Worm (Caenorhabditis elegans): ENCODE data around the gene emb-1.

emb-1 gene

DNA sequence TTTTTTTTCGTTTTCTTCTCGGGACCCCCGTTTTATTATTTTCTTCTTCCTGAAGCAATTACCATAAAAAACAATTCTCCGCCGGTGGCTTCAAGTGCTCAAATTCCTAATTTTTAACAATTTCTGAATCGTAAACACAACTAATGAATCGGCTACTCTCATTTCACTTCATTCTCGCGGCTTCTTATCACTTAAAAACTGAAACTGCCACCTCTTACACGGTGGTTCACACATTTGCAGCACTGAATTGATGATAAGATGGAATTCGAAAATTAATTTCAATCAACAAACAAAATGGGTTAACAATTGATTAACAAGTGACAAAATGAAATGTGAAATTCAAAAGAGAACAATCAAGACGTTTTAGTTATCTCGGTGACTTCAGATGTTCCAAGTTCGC, 36.1 kb upstream of the emb-1 start (continued):
- TF ChIP-seq dve-1 (tag; optimal IDR thresholded peaks at IDR 0.05; ENCODE audit: insufficient read depth): peak; percentile 35
- no peak for TF ChIP-seq daf-16 (GFP tag; optimal IDR thresholded peaks at IDR 0.05)
- TF ChIP-seq daf-16 (tag; optimal IDR thresholded peaks at IDR 0.05): peak; percentile 65
- TF ChIP-seq zfp-3 (GFP tag; conservative IDR thresholded peaks at IDR 0.05): no peak
- TF ChIP-seq F44E2.7 (GFP tag; IDR thresholded peaks at IDR 0.05): no peak
- TF ChIP-seq zip-2 (tag; optimal IDR thresholded peaks at IDR 0.05): no peak
- no peak for TF ChIP-seq T26A8.4 (GFP tag; IDR thresholded peaks at IDR 0.05)
- peak; percentile 55 for TF ChIP-seq nhr-28 (tag; optimal IDR thresholded peaks at IDR 0.05)
- TF ChIP-seq Y105C5A.15 (GFP tag; IDR thresholded peaks at IDR 0.05): no peak
- TF ChIP-seq daf-12 (tag; optimal IDR thresholded peaks at IDR 0.05): no peak
- no peak for TF ChIP-seq fos-1 (tag; optimal IDR thresholded peaks at IDR 0.05)
- TF ChIP-seq snpc-4 (tag; optimal IDR thresholded peaks at IDR 0.05): no peak
- peak; percentile 61 for TF ChIP-seq nhr-77 (tag; optimal IDR thresholded peaks at IDR 0.05)
- TF ChIP-seq php-3 (GFP tag; IDR thresholded peaks at IDR 0.05): no peak
- no peak for TF ChIP-seq zfp-2 (tag; optimal IDR thresholded peaks at IDR 0.05)
- TF ChIP-seq ces-1 (GFP tag; optimal IDR thresholded peaks at IDR 0.05): no peak
- no peak for TF ChIP-seq dpl-1 (GFP tag; optimal IDR thresholded peaks at IDR 0.05)
- TF ChIP-seq unc-39 (tag; optimal IDR thresholded peaks at IDR 0.05): no peak
- no peak for TF ChIP-seq hmg-1.1 (GFP tag; IDR thresholded peaks at IDR 0.05)
- TF ChIP-seq tag-97 (GFP tag; IDR thresholded peaks at IDR 0.05): no peak
- no peak for TF ChIP-seq set-16 (GFP tag; IDR thresholded peaks at IDR 0.05)
- TF ChIP-seq aly-2 (tag; optimal IDR thresholded peaks at IDR 0.05): no peak
- no peak for TF ChIP-seq ZK546.5 (tag; optimal IDR thresholded peaks at IDR 0.05)
- TF ChIP-seq nhr-76 (tag; optimal IDR thresholded peaks at IDR 0.05): no peak
- no peak for TF ChIP-seq ama-1 (optimal IDR thresholded peaks at IDR 0.05)

DNA sequence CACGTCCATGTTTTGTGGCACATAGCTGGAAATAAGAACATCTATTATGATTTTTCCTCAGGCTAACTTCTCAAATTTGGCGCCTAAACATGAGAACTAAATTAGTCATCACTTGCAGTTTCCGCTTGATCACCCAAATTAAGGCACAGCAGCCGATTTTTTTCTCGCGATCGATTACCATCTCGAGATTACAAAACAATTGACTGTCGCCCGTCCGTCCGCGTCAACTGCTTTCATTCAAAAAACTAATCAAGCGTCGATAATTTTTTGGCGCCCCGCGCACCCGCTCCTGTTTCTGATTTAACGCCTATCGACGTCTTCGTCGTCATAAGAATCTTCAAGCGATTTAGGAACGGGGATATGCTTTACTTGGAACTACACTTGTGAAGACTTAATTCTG, 35.6 kb upstream of the emb-1 start:
- TF ChIP-seq aha-1 (tag) (peak; percentile 89), skn-1 (tag; optimal IDR thresholded peaks at IDR 0.05) (no peak), Y75B8A.6 (GFP tag; IDR thresholded peaks at IDR 0.05) (no peak), lsy-2 (tag; optimal IDR thresholded peaks at IDR 0.05) (no peak), nhr-111 (GFP tag; optimal IDR thresholded peaks at IDR 0.05) (no peak)

DNA sequence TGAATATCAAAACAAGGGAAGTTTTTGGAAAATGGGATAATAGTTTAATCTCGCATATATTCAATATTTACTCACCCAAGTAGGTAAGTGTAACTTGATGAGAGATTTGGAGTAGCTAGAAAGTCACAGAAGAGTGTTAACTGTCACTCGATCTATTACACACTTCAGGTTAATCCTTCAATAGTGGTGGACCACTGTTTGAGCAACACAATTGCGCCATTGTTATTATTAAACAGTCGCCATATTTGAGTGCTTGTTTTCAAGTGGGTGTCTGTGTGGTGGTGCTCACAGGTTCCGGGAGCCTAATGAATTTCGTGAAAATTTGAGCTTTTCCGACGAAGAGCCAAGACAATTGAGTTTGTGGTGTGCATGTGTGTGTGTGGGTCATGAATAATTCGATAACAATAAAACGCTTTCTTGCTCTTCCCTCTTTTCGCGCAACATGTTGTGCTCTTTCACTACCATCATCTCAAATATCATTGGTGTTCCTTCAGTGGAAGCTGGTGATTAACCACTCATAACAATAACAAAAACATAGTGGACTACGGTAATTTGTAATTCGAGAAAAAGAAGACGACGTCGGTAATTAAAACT, 34.2 kb upstream of the emb-1 start:
- TF ChIP-seq aha-1 (tag) (peak; percentile 16), R02D3.7 (tag; optimal IDR thresholded peaks at IDR 0.05) (no peak), mxl-3 (GFP tag; optimal IDR thresholded peaks at IDR 0.05) (no peak)

DNA sequence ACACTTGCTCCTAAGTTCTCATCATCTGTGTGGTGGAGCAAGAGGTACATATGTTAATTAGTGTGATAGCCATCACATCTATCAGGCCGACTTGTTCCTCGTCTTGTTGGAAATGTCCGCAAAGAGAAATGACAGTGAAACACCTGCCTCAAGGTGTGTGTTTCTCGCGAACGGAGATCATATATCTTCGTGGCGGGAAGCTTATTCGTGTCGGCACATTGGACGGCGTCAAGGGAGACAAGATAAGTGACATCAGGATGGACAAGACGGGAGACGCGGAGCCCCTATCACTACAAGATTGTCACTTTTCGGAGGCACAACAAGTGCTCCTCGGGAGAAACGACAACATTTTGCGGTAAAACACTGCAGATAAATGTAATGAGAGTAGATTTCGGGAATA, 33.5 kb upstream of the emb-1 start:
- TF ChIP-seq nhr-111 (GFP tag; optimal IDR thresholded peaks at IDR 0.05): no peak

DNA sequence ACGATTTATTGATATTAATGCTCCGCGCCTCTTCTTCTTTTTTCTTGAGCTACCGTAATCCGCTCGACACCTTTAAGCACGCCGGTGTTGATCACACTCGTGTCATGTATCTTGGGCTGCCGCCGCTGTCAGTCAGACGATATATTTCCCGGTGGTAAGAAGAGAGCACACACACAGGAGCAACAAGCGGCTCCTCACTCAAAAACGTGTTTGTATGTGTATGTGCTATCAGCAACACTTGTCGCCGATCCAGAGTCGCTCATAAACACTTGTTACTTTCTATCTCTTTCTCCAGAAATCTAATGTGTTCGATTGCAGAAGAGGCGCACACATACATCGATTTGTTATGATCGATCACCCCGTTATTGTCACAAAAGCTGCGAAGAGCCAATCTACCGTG, 32.7 kb upstream of the emb-1 start:
- TF ChIP-seq nhr-76 (tag; optimal IDR thresholded peaks at IDR 0.05) (no peak), snpc-4 (tag; optimal IDR thresholded peaks at IDR 0.05) (no peak), mes-2 (tag; optimal IDR thresholded peaks at IDR 0.05; ENCODE audit: poor library complexity, severe bottlenecking) (peak; percentile 15), ztf-7 (tag; optimal IDR thresholded peaks at IDR 0.05) (no peak), spr-1 (tag; optimal IDR thresholded peaks at IDR 0.05) (no peak), Y75B8A.6 (GFP tag; IDR thresholded peaks at IDR 0.05) (no peak), jun-1 (tag; optimal IDR thresholded peaks at IDR 0.05) (no peak), gei-8 (GFP tag; optimal IDR thresholded peaks at IDR 0.05) (no peak), daf-12 (tag; optimal IDR thresholded peaks at IDR 0.05) (no peak), nhr-42 (GFP tag; IDR thresholded peaks at IDR 0.05) (no peak), dmd-6 (GFP tag; IDR thresholded peaks at IDR 0.05) (peak; percentile 34; the same call in 1 of the 2 replicates), lin-38 (GFP tag; IDR thresholded peaks at IDR 0.05) (no peak), R02D3.7 (tag; optimal IDR thresholded peaks at IDR 0.05) (no peak), arid-1 (GFP tag; conservative IDR thresholded peaks at IDR 0.05) (no peak), dmd-9 (GFP tag; IDR thresholded peaks at IDR 0.05) (no peak), lin-1 (GFP tag; IDR thresholded peaks at IDR 0.05) (no peak), pha-4 (GFP tag; IDR thresholded peaks at IDR 0.05) (no peak), pha-4 (tag; optimal IDR thresholded peaks at IDR 0.05) (no peak), set-16 (GFP tag; IDR thresholded peaks at IDR 0.05) (no peak), lsy-2 (tag; optimal IDR thresholded peaks at IDR 0.05) (peak in 1 of 2 experiments; percentile 52), Y5F2A.4 (GFP tag; optimal IDR thresholded peaks at IDR 0.05) (no peak), F10B5.3 (tag; optimal IDR thresholded peaks at IDR 0.05) (no peak)

All from whole organism, L4 larva.